Fruit fly (Drosophila melanogaster) ovary, adult (tissue): ENCODE results near the gene TFAM.

Experiments
- CG17801 ChIP-seq: fragments of 200-800 bp; optimal IDR thresholded peaks from 2 replicates; lab custom pipeline; 2019; ENCODE audit warnings: missing biosample characterization, mild to moderate bottlenecking, missing genetic modification characterization, moderate library complexity; ENCODE audit not compliant: partially characterized antibody

The TFAM gene

DNA sequence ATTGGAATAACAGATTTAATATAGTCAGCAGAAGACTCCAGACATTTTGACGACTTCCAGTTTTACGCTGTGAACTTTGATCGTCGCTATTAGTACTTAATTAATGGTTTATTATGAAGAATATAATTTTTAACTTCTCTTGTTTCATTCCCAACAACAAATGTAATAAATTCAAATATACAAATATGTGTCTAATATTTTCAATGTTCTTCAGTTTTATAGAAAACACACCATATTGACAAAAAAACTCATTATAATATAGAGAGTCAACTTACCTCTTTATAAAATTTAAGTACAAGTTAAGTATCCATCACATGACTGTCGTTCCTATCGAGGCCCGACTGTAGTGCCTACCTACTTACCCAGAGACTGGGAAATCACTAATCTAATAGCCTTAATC, 3.5 kb downstream of the TFAM start:
- no peak for TF ChIP-seq CG17801 (GFP tag; lab: Kevin White, UChicago)

DNA sequence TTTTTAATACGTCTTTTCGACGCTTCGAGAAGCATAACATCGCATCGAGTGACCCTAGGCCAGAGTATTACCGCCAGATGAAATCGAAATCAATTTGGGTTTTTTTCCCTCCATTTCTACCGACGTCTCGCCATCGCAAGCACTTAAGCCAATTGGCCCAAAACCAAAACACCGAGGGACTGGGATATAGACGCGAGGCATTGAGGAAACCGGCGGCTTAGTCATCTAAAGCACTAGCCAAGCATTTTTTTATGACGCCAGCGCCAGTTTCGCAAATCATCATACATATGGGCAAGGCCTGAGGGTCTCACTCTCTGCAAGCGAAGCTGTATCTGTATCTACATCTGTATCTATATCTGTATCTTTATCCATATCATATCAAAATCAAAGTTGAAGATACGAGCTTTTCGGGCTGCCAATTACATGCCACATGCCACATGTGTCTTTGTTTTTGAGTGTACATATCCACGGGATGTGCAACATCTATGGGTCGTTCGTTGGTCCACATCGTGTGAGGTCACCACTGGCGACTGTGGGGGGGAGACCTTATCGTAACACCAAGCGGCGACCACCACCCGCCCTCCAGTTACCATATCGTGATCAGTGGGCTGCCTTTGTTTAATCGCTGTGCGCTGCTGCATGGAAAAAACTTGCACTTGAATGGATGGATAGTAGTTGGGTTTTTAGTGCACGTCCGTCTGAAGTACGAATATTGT, 9.1 kb downstream of the TFAM start:
- TF ChIP-seq CG17801 (GFP tag; lab: Kevin White, UChicago): no peak

DNA sequence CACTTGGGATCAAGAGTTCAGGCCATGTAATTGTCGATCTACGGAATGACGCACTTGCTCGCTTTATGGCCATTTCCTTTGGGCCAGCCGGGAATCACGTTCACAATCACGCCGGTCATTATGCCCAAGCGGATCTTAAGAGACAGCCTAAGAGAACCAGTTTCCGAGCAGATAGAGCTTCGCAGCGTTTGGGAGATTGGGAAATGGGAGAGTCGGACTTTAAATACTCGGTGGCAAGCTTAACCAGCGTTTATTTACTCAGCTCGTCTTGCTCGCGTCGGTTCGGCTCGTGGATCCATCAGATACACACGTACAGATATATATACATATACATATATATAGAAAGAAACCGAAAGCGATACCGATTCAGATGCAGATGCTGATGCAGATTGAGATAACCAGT, 11.3 kb downstream of the TFAM start:
- TF ChIP-seq CG17801 (GFP tag; lab: Kevin White, UChicago): no peak

DNA sequence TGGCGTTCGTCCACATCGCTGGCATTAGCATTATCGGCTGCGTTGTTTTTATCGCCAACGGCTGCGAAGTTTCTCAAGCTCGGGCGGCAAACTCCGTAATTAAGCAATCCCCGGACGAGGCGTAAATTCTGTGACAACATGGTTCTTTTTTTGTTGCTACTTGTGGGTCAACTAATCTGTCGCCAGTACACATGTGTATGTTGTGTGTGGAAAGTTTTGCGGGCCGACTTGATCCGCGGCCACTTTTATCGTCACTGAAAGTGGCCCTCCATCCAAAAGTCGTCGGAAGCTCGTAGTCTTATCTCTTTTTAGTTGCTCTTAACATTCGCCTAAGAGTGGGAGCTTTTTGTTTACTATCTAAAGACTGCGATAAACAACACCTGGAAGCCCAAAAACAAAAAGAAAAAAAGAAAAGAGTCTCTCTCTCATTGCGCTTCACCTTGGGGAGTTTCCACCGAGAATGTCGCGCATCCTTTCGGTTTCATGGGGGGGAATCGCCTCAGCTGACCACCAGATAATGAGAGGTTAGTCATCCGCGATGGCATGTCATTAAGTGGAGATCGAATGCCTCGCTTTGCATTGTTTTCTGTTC, 12.9 kb downstream of the TFAM start, which contains the start of gene CG10877:
Gene CG10877, minus strand, starts transcription at position 238 of the 592 bp plus-strand sequence.
- TF ChIP-seq CG17801 (GFP tag; lab: Kevin White, UChicago): no peak

DNA sequence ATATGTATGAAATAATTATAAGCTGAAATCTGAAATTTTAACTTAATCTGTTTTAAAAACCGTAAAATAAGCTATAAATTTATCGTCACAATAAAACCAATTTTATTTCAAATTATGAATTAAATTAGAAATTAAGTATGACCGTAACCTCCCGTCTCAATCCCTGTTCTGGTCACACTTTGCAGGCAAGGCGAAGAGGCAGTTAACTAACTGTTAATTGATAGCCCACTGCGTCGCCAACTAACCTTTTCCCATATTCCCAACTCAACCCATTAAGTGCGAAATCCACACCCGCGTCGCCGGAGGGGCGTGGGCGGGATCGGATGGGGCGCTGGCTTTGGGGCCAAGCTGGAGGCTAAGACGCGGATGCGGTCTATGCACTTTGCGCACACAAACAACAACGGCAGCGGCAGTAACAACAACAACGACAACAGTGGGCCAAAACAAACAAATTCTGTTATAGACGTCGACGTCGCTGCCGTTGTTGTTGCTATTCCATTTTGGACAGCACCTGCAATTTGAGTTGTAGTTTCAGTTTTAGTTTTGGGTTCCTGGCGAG, 16.1 kb downstream of the TFAM start, which contains the start of gene CG5191:
Gene CG5191, plus strand, starts transcription at position 198 of the 559 bp plus-strand sequence.
- no peak for TF ChIP-seq CG17801 (GFP tag; lab: Kevin White, UChicago)

DNA sequence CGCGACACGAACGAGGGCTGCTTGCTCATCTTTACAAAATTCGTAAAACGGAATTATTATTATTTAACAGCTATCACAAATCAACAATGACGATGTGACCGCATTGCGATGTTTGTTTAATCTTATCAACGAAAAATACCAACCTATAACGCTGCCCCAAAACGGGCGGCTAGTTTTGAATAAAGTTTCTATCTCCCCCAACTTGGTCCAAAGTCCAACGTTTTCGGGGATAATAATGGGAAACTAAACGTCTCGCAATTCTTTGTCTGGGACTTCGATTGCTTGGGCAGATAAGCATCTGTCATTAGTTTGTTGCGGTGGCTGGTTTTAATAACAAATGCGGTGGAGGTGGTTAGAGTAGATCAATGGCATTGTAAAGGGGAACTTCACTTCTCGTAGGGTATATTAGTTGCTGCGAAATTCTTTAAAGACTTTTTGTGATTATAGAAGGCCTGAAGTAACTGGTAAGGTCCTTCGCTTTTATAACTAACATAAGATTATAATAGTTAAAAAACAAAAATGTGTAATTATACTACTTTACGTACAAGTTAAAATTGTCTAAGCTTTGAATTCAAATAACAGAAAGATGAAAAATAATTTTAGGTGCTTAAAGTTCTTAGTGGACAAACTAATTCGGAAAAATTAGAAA, 16.7 kb downstream of the TFAM start, which contains the start of gene CG15922:
Gene CG15922, minus strand, starts transcription at position 262 of the 649 bp plus-strand sequence.
- TF ChIP-seq CG17801 (GFP tag; lab: Kevin White, UChicago): no peak

DNA sequence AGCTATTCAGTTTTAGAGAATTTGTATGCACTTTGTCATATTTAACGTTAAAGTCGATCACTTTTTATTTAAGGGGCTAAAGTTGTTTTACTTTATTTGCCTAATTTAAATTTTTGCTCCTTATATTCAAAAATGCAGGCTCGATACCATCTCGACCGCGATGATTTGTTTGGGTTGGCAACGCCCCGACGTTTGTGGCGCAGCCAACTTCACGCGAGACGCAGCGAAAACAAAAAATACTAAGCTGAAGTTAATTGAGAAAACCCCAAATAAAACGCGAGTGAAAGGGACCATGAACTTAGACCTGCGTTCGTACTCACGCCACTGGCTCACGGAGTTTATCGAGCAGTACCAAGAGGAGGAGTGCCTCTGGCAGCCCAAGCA, 18.7 kb downstream of the TFAM start:
- no peak for TF ChIP-seq CG17801 (GFP tag; lab: Kevin White, UChicago)

DNA sequence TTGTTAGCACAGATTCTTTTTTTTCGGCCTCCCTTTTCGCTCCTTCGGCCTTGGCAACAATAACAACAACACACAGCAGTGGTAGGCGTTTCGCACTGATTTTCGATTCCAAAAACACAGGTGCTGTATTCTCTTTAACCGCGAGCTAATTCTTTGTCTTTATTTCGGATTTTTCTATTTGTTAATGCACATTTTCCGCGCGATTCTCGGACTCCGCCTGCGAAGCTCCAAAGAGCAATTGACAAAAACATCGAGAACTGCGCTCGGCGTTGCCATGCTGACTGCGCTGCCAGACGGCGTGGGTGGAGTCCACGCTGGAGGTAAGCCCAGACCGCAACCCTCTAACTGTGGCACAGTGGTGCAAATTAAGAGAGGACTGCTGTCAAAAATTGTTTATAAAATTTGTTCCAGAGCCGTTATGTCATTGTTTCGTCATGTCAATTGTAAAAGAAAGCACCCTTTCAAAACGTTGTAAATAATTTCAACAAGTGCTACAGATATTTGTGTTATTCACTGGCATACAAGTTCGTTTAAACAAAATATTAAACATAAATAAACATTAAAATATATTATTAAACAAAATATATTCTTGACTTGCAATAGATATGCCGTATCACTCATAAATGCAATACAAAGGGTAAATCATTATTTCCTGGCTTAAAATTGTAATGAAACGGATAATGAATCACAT, 19.2 kb downstream of the TFAM start, which contains the start of the genes DPCoAC and CG5180:
Gene DPCoAC, minus strand, starts transcription at position 253 of the 691 bp plus-strand sequence.
Gene CG5180, plus strand, starts transcription at position 516 of the 691 bp plus-strand sequence.
- TF ChIP-seq CG17801 (GFP tag; lab: Kevin White, UChicago): peak; percentile 33

DNA sequence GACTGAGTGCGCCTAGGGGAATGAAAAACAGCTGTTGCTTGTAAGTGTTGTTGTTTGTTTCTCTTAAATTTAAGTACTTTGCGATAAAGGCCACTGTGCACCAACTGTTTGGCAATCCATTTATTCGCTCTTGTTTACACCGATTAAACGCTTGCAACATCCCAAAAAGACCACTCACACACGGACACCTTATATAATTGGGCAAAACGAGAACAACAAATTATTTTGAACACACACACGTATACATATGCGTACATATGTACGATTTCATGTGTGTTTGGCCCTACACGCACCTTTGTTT, 19.7 kb downstream of the TFAM start:
- TF ChIP-seq CG17801 (GFP tag; lab: Kevin White, UChicago): no peak

DNA sequence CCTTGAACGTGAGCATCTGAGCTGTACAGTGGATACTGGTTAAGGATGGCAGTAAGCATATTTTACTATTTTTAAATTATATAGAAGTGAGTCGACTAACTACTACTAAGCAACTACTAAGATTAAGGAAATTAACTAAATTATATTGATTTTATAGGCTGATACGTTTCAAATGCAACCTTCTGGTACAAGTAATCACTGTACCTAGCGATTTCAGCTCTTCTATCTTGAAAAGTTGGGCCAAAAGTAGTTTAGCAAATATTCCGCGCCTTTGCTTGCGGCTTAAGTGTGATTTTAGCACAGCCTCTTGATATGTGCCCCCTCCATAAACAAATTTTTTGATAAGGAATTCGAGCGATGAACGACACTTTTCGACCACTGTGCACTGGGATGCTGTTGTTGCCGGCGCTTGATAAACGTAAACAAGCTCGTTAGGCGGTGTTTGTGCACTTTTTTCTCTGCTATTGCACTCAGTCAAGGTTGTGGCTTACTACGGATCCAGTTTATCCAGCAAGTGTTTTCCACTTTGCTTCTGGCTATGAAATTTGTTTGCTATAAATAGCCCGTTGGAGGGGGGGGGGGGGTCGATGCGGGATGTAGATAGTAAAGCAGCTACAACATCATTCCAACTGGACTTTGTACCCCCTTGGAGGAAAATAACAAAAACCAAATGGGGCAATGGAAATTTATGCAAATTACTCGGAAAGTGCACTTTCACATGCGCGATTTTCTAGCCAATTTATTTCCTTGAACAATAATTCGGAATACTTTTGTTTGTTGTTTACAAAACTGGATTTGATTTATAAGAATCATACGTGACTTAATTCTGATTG, 20.3 kb downstream of the TFAM start:
- TF ChIP-seq CG17801 (GFP tag; lab: Kevin White, UChicago): no peak

DNA sequence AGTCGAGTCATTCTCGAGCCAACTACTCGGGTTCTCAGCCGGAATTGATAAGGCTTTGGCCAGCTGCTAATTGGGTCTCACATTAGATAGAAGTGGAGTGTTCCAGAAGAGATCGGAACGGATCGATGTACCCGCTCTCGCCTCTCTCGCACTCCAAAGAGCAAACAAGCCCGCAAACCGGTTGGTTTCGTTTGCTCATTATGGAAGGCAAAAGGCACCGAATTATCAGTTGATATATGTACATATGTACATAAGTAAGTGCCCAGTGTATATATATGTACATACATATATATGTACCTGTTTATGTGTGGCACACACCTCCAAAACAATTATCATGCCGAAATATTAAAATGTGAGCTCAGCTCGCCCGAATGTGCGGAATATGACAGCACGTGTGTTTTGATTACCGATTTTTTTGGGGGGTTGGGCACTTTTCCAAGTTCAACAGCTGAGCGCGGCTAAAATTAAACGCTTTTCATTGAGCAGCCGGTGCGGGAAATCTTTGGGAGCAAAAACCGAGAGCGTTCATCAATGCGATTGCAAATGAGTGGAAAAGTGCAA, 21.0 kb downstream of the TFAM start:
- TF ChIP-seq CG17801 (GFP tag; lab: Kevin White, UChicago): no peak

DNA sequence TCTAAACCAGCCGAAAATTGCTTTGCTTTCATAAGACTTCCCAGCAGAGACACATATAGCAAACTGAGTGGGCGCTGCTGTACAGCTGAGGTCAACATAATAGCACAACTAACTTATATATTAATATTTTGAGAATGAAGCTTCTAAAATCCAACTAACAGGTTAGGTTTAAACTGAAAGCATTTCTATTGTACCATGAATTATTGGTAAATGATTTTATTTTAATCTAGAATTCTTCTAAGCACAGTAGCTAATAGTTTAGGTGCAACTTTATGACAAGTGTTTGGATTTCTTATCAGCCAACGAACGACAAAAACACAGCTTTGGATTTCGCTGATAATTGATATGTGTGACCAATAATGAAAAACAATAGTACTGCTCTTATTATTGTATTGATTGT, 21.8 kb downstream of the TFAM start:
- no peak for TF ChIP-seq CG17801 (GFP tag; lab: Kevin White, UChicago)

DNA sequence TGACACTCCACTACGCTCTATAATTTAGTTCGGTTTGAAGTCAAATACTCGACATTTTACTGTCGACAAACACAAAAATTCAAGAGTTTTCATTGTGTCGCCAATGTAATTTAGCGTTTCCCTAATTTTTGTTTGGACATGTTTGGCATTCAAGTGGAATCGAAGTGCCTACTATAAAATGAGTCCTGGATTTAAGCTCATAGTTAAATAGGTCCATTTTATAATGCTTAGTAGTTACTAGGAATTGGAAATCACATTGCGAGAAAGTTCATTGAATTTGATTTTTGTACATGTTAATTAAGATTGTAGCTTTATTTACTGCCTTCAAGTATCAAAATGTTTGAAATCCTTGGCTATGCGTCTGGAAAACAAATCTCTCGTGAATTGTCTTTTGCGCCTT, 22.5 kb downstream of the TFAM start, which contains the start of gene att-ORFB:
Gene att-ORFB, minus strand, starts transcription at position 101 of the 400 bp plus-strand sequence.
- no peak for TF ChIP-seq CG17801 (GFP tag; lab: Kevin White, UChicago)
